Worm (Caenorhabditis elegans) whole organism, young adult: ENCODE results near the gene msp-36.

Experiments used
- F33H1.4 ChIP-seq: fragments of 200-800 bp; sonication (Bioruptor generic); IDR thresholded peaks from 2 replicates; pipeline ENCODE4 v1.3.6; 2022; ENCODE audit warnings: missing genetic modification reagents, missing genetic modification characterization, missing compliant biosample characterization
- F49E8.2 ChIP-seq: sonication (generic microtip); optimal IDR thresholded peaks from 3 replicates; lab custom pipeline; 2017; ENCODE audit warnings: missing genetic modification characterization, mild to moderate bottlenecking, missing compliant biosample characterization, antibody characterized with exemption, moderate library complexity; ENCODE audit not compliant: insufficient read depth
- ama-1 ChIP-seq, 3 experiments: fragments of 150-350 bp in 1 of 3; sonication (generic microtip) in 2 of 3; optimal IDR thresholded peaks; 2 replicates each; lab custom pipeline; 2014 to 2018; ENCODE audit warnings: missing biosample characterization in 2 of 3, missing genetic modification characterization in 2 of 3, missing genetic modification reagents in 2 of 3
- atf-7 ChIP-seq: sonication (generic microtip); optimal IDR thresholded peaks from 2 replicates; lab custom pipeline; 2017; ENCODE audit warnings: mild to moderate bottlenecking, missing genetic modification characterization, missing compliant biosample characterization
- bed-2 ChIP-seq: fragments of 200-800 bp; sonication (Bioruptor generic); IDR thresholded peaks from 2 replicates; pipeline ENCODE4 v1.3.6; 2022; ENCODE audit warnings: missing genetic modification reagents, missing genetic modification characterization, missing compliant biosample characterization
- dpff-1 ChIP-seq: sonication (generic microtip); optimal IDR thresholded peaks from 2 replicates; lab custom pipeline; 2017; ENCODE audit warnings: mild to moderate bottlenecking, missing genetic modification characterization, missing compliant biosample characterization
- ekl-4 ChIP-seq: fragments of 200-800 bp; sonication (Bioruptor generic); IDR thresholded peaks from 2 replicates; pipeline ENCODE4 v1.3.6; 2022; ENCODE audit warnings: missing genetic modification reagents, missing genetic modification characterization, missing compliant biosample characterization
- lin-26 ChIP-seq: fragments of 200-800 bp; sonication (Bioruptor generic); IDR thresholded peaks from 2 replicates; pipeline ENCODE4 v1.3.6; 2022; ENCODE audit warnings: missing genetic modification reagents, missing genetic modification characterization, missing compliant biosample characterization
- lsl-1 ChIP-seq: fragments of 200-800 bp; sonication (Bioruptor generic); optimal IDR thresholded peaks from 2 replicates; lab custom pipeline; 2018; ENCODE audit warnings: mild to moderate bottlenecking, missing genetic modification characterization, moderate library complexity, missing compliant biosample characterization
- snpc-4 ChIP-seq, 5 experiments: fragments of 150-350 bp in 1 of 5; sonication (generic microtip) in 4 of 5; optimal IDR thresholded peaks; 2 replicates each; lab custom pipeline; 2014 to 2018; ENCODE audit warnings: missing genetic modification characterization in 5 of 5, missing biosample characterization in 3 of 5, antibody characterized with exemption in 2 of 5, mild to moderate bottlenecking in 2 of 5, missing compliant biosample characterization in 2 of 5, missing genotype in 2 of 5, moderate library complexity in 2 of 5, missing genetic modification reagents in 1 of 5
- unc-62 ChIP-seq: fragments of 150-350 bp; optimal IDR thresholded peaks from 2 replicates; lab custom pipeline; 2014; ENCODE audit warnings: missing biosample characterization, missing genetic modification reagents, missing genetic modification characterization

ce11 chrIV:10135817-10136216 is 40.6 kb downstream of the msp-36 start, which contains the start of gene K08F4.5:
- no peak for TF ChIP-seq lin-26 (GFP tag; lab: Robert Waterston, UW)
- no peak for TF ChIP-seq F33H1.4
- TF ChIP-seq atf-7 (tag; lab: Kevin White, UChicago): no peak
- no peak for TF ChIP-seq ama-1 (optimal IDR thresholded peaks at IDR 0.05; lab: Kevin White, UChicago)
- no peak for TF ChIP-seq ama-1 (GFP tag; optimal IDR thresholded peaks at IDR 0.05; lab: Kevin White, UChicago)
- TF ChIP-seq ekl-4: no peak
- TF ChIP-seq bed-2 (GFP tag; lab: Robert Waterston, UW): no peak
- TF ChIP-seq snpc-4 (GFP tag; optimal IDR thresholded peaks at IDR 0.05; lab: Kevin White, UChicago): no peak
- no peak for TF ChIP-seq snpc-4 (tag; optimal IDR thresholded peaks at IDR 0.05; lab: Kevin White, UChicago)
- TF ChIP-seq lsl-1 (GFP tag; lab: Kevin White, UChicago): no peak
- no peak for TF ChIP-seq dpff-1 (tag; lab: Kevin White, UChicago)
- no peak for TF ChIP-seq F49E8.2 (tag; lab: Kevin White, UChicago)
- no peak for TF ChIP-seq unc-62
